2 worm cellular contexts compared by ENCODE assay signal in genomic region chrIII:13721066-13721465, ce11.
TF ChIP-seq lines count a peak whose summit lies in the region.

No protein-coding gene starts in this region.

TF ChIP-seq in whole organism, L4 larva, 104 proteins besides CTCF, POLR2A, EP300 and RAD21 (continued from another document):
- no peak for TF ChIP-seq attf-4 (tag; optimal IDR thresholded peaks at IDR 0.05; lab: Kevin White, UChicago)
- peak; percentile 56 for TF ChIP-seq pha-4 (GFP tag; IDR thresholded peaks at IDR 0.05; lab: Robert Waterston, UW)
- TF ChIP-seq pha-4 (tag; optimal IDR thresholded peaks at IDR 0.05; lab: Kevin White, UChicago) = no peak
- TF ChIP-seq lin-38 (GFP tag; IDR thresholded peaks at IDR 0.05; lab: Robert Waterston, UW) = no peak; the same call in 1 of the 2 replicates
- no peak for TF ChIP-seq zip-11 (GFP tag; IDR thresholded peaks at IDR 0.05; lab: Robert Waterston, UW)
- TF ChIP-seq mdt-29 (GFP tag; IDR thresholded peaks at IDR 0.05; lab: Robert Waterston, UW) = 0 out of 2 replicates have a peak, but pooled peaks have one; percentile 12
- no peak for TF ChIP-seq dpl-1 (GFP tag; optimal IDR thresholded peaks at IDR 0.05; lab: Kevin White, UChicago)
- TF ChIP-seq aha-1 (tag; lab: Kevin White, UChicago) = peak; percentile 88
- 0 out of 2 replicates have a peak, but pooled peaks have one; percentile 5 for TF ChIP-seq Y48G9A.11 (GFP tag; IDR thresholded peaks at IDR 0.05; lab: Robert Waterston, UW)
- peak in 1 of 2 experiments; percentile 23 for TF ChIP-seq mdl-1 (tag; optimal IDR thresholded peaks at IDR 0.05; lab: Kevin White, UChicago)
- peak; percentile 30; the same call in 1 of the 2 replicates for TF ChIP-seq ceh-20 (GFP tag; IDR thresholded peaks at IDR 0.05; lab: Robert Waterston, UW)
- no peak for TF ChIP-seq unc-62 (GFP tag; optimal IDR thresholded peaks at IDR 0.05 in 1 of 2; lab: Kevin White, UChicago)
- TF ChIP-seq unc-62 (tag; optimal IDR thresholded peaks at IDR 0.05; lab: Kevin White, UChicago) = no peak
- TF ChIP-seq egl-43 (GFP tag; IDR thresholded peaks at IDR 0.05; lab: Robert Waterston, UW) = peak; percentile 83
- TF ChIP-seq hlh-30 (tag; optimal IDR thresholded peaks at IDR 0.05; lab: Kevin White, UChicago; ENCODE audit: insufficient read depth) = peak; percentile 42
- peak; percentile 9 for TF ChIP-seq rbr-2 (tag; optimal IDR thresholded peaks at IDR 0.05; lab: Kevin White, UChicago)
- no peak for TF ChIP-seq nhr-48 (tag; optimal IDR thresholded peaks at IDR 0.05; lab: Kevin White, UChicago)
- TF ChIP-seq spr-1 (tag; optimal IDR thresholded peaks at IDR 0.05; lab: Kevin White, UChicago) = peak; percentile 25
- no peak for TF ChIP-seq dmd-8 (GFP tag; IDR thresholded peaks at IDR 0.05; lab: Robert Waterston, UW)
- TF ChIP-seq sdz-12 (GFP tag; optimal IDR thresholded peaks at IDR 0.05; lab: Kevin White, UChicago) = peak; percentile 17
- peak; percentile 74 for TF ChIP-seq T26A8.4 (GFP tag; IDR thresholded peaks at IDR 0.05; lab: Robert Waterston, UW)
- TF ChIP-seq lim-7 (GFP tag; IDR thresholded peaks at IDR 0.05; lab: Robert Waterston, UW) = peak; percentile 63; the same call in 1 of the 2 replicates
TF ChIP-seq in whole organism, L4 larva: peak in this region for 26.

TF ChIP-seq in whole organism, young adult, 124 proteins besides CTCF, POLR2A, EP300 and RAD21 (continued from another document):
- no peak for TF ChIP-seq C17E4.6 (GFP tag; IDR thresholded peaks at IDR 0.05; lab: Robert Waterston, UW)
- peak; percentile 63 for TF ChIP-seq mcd-1 (GFP tag; IDR thresholded peaks at IDR 0.05; lab: Robert Waterston, UW)
- peak; percentile 33 for TF ChIP-seq ztf-26 (tag; optimal IDR thresholded peaks at IDR 0.05; lab: Kevin White, UChicago)
- no peak for TF ChIP-seq hlh-26 (GFP tag; conservative IDR thresholded peaks at IDR 0.05; lab: Robert Waterston, UW)
- no peak for TF ChIP-seq dpff-1 (tag; optimal IDR thresholded peaks at IDR 0.05; lab: Kevin White, UChicago)
- peak; percentile 27; the same call in 1 of the 2 replicates for TF ChIP-seq bed-2 (GFP tag; IDR thresholded peaks at IDR 0.05; lab: Robert Waterston, UW)
- no peak for TF ChIP-seq sptf-2 (GFP tag; optimal IDR thresholded peaks at IDR 0.05; lab: Kevin White, UChicago)
- TF ChIP-seq lsl-1 (GFP tag; optimal IDR thresholded peaks at IDR 0.05; lab: Kevin White, UChicago) = no peak
- no peak for TF ChIP-seq snpc-4 (GFP tag; optimal IDR thresholded peaks at IDR 0.05; lab: Kevin White, UChicago)
- no peak for TF ChIP-seq snpc-4 (tag; optimal IDR thresholded peaks at IDR 0.05; lab: Kevin White, UChicago)
- TF ChIP-seq ZK185.1 (tag; optimal IDR thresholded peaks at IDR 0.05; lab: Kevin White, UChicago; ENCODE audit: poor library complexity, severe bottlenecking) = no peak
- TF ChIP-seq nfya-2 (GFP tag; IDR thresholded peaks at IDR 0.05; lab: Robert Waterston, UW) = no peak
- no peak for TF ChIP-seq hlh-12 (tag; optimal IDR thresholded peaks at IDR 0.05; lab: Kevin White, UChicago)
- 0 out of 2 replicates have a peak, but pooled peaks have one; percentile 14 for TF ChIP-seq nfyb-1 (GFP tag; IDR thresholded peaks at IDR 0.05; lab: Robert Waterston, UW)
- no peak for TF ChIP-seq lin-35 (GFP tag; optimal IDR thresholded peaks at IDR 0.05; lab: Kevin White, UChicago)
- no peak for TF ChIP-seq ccch-3 (GFP tag; optimal IDR thresholded peaks at IDR 0.05; lab: Kevin White, UChicago)
- TF ChIP-seq athp-1 (tag; optimal IDR thresholded peaks at IDR 0.05; lab: Kevin White, UChicago) = no peak
- no peak for TF ChIP-seq ceh-40 (GFP tag; IDR thresholded peaks at IDR 0.05; lab: Robert Waterston, UW)
- no peak for TF ChIP-seq Y95B8A.8 (GFP tag; IDR thresholded peaks at IDR 0.05; lab: Robert Waterston, UW)
- peak; percentile 36; the same call in 1 of the 2 replicates for TF ChIP-seq madf-6 (GFP tag; IDR thresholded peaks at IDR 0.05; lab: Robert Waterston, UW)
- no peak for TF ChIP-seq attf-3 (GFP tag; conservative IDR thresholded peaks at IDR 0.05; lab: Robert Waterston, UW)
- TF ChIP-seq attf-6 (GFP tag; IDR thresholded peaks at IDR 0.05; lab: Robert Waterston, UW) = no peak
- TF ChIP-seq T26A5.8 (tag; optimal IDR thresholded peaks at IDR 0.05; lab: Kevin White, UChicago) = no peak
- TF ChIP-seq ztf-22 (GFP tag; optimal IDR thresholded peaks at IDR 0.05; lab: Kevin White, UChicago) = no peak
- TF ChIP-seq F23B12.7 (tag; optimal IDR thresholded peaks at IDR 0.05; lab: Kevin White, UChicago; ENCODE audit: insufficient read depth) = no peak
- no peak for TF ChIP-seq lag-1 (GFP tag; IDR thresholded peaks at IDR 0.05; lab: Robert Waterston, UW)
- no peak for TF ChIP-seq him-1 (tag; optimal IDR thresholded peaks at IDR 0.05; lab: Kevin White, UChicago)
- TF ChIP-seq F55B11.4 (tag; optimal IDR thresholded peaks at IDR 0.05; lab: Kevin White, UChicago; ENCODE audit: borderline replicate concordance, insufficient read depth) = no peak
- no peak for TF ChIP-seq egl-44 (GFP tag; IDR thresholded peaks at IDR 0.05; lab: Robert Waterston, UW)
- 0 out of 2 replicates have a peak, but pooled peaks have one; percentile 33 for TF ChIP-seq lin-26 (GFP tag; IDR thresholded peaks at IDR 0.05; lab: Robert Waterston, UW)
- TF ChIP-seq snpc-3.4 (tag; optimal IDR thresholded peaks at IDR 0.05; lab: Kevin White, UChicago) = no peak
- TF ChIP-seq lin-54 (GFP tag; optimal IDR thresholded peaks at IDR 0.05; lab: Kevin White, UChicago) = no peak
